Fruit fly (Drosophila melanogaster): ENCODE measurements around the gene Pbp95.

Gene Pbp95

DNA sequence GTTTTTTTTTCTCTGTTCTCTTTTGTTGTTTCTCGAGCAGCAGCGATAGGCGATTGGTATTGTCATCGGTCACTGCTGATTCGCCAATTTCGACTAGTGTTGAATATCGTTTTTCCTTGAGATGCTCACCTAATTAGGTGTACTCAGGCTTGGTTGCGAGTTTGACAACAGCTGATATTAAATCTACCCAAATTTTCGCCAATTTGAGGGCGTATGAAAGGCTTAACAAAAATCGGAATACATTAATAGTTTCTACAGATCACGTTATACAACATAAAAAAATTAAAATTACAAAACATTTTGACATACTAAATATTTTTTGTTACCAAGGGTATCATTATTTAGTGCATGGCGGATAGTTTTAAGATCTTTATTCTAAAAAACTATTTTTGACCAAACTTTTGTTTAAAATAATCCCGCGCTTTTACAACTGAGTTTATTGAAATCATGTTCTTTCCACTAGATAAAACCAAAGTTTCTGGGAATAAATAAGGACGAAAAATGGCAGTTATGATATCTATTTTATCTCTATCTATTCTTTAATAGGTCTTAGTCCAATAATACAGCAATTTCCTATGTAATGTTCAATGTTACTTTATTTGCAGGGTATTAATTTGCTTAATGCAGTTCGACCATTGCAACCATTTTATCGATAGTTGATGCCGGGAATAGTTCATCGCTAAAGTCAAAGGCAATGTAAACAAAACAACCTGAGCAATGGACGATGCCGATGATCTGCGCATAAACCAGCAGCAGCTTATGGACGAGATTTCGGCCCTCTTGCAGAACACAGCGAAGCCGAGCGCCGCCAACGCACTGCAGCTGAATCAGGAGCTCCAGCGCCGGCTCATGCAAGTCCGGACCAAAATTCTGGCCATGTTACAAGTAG is at the start of gene Pbp95, which contains the start of gene CG10435:
Pbp95 (plus strand) TSS at position 671 of the 889 bp plus-strand sequence.
CG10435 (minus strand) TSS at position 81 of the 889 bp plus-strand sequence.
- TF ChIP-seq Sry-δ (GFP tag; optimal IDR thresholded peaks at IDR 0.05) (peak; percentile 84), sens (GFP tag) (peak; percentile 87), D (optimal IDR thresholded peaks at IDR 0.05) (peak; percentile 80), D (GFP tag; optimal IDR thresholded peaks at IDR 0.05) (peak; percentile 28), CG4617 (GFP tag; optimal IDR thresholded peaks at IDR 0.05; ENCODE audit: borderline replicate concordance) (no peak), CG30431 (GFP tag; optimal IDR thresholded peaks at IDR 0.05) (peak; percentile 7), CkIIα-i1 (GFP tag; IDR thresholded peaks at IDR 0.05) (no peak), ato (GFP tag; IDR thresholded peaks at IDR 0.05; ENCODE audit: partially characterized antibody) (peak; percentile 53; the same call in 1 of the 2 replicates), gsb (GFP tag; IDR thresholded peaks at IDR 0.05) (0 out of 2 replicates have a peak, but pooled peaks have one; percentile 20), mld (GFP tag; IDR thresholded peaks at IDR 0.05; ENCODE audit: partially characterized antibody) (0 out of 3 replicates have a peak, but pooled peaks have one; percentile 51), CG5245 (GFP tag; optimal IDR thresholded peaks at IDR 0.05) (no peak), ems (GFP tag; optimal IDR thresholded peaks at IDR 0.05) (no peak), pan (optimal IDR thresholded peaks at IDR 0.05) (no peak), pan (GFP tag; optimal IDR thresholded peaks at IDR 0.05 in 1 of 2, IDR thresholded peaks at IDR 0.05 in 1 of 2) (peak in 1 of 2 experiments; percentile 44), CG2116 (GFP tag; optimal IDR thresholded peaks at IDR 0.05) (peak; percentile 56), maf-S (GFP tag; optimal IDR thresholded peaks at IDR 0.05) (peak; percentile 10), HLH3B (GFP tag; IDR thresholded peaks at IDR 0.05) (peak; percentile 55; the same call in 1 of the 2 replicates), CG1233 (GFP tag; optimal IDR thresholded peaks at IDR 0.05) (no peak), bcd (GFP tag; optimal IDR thresholded peaks at IDR 0.05) (peak; percentile 48), gsb-n (tag; optimal IDR thresholded peaks at IDR 0.05) (no peak), mirr (GFP tag; optimal IDR thresholded peaks at IDR 0.05) (peak; percentile 21), Hmr (GFP tag; optimal IDR thresholded peaks at IDR 0.05) (peak; percentile 27), Optix (GFP tag; IDR thresholded peaks at IDR 0.05) (peak; percentile 5; the same call in 1 of the 3 replicates), jing (GFP tag; optimal IDR thresholded peaks at IDR 0.05) (no peak), HmgD (GFP tag; optimal IDR thresholded peaks at IDR 0.05) (no peak), cato (GFP tag; optimal IDR thresholded peaks at IDR 0.05; ENCODE audit: borderline replicate concordance) (peak; percentile 23), luna (GFP tag; optimal IDR thresholded peaks at IDR 0.05) (no peak), CG31441 (GFP tag; IDR thresholded peaks at IDR 0.05) (no peak), fru (optimal IDR thresholded peaks at IDR 0.05) (no peak), h (optimal IDR thresholded peaks at IDR 0.05) (no peak), ac (GFP tag; optimal IDR thresholded peaks at IDR 0.05) (no peak), CG32532 (GFP tag; IDR thresholded peaks at IDR 0.05) (peak; percentile 58), ab (GFP tag; optimal IDR thresholded peaks at IDR 0.05) (no peak), CG7357 (GFP tag; IDR thresholded peaks at IDR 0.05) (no peak), CG3838 (GFP tag; optimal IDR thresholded peaks at IDR 0.05) (no peak), Dll (GFP tag; IDR thresholded peaks at IDR 0.05; ENCODE audit: partially characterized antibody) (peak; percentile 80), HLH54F (GFP tag; optimal IDR thresholded peaks at IDR 0.05) (peak; percentile 66), pnt (GFP tag; optimal IDR thresholded peaks at IDR 0.05) (peak; percentile 1), CHES-1-like (GFP tag; optimal IDR thresholded peaks at IDR 0.05) (peak; percentile 60), NC2β (GFP tag; optimal IDR thresholded peaks at IDR 0.05) (peak; percentile 45), sens-2 (GFP tag; IDR thresholded peaks at IDR 0.05) (no peak), lab (GFP tag; optimal IDR thresholded peaks at IDR 0.05) (no peak), pfk (GFP tag; optimal IDR thresholded peaks at IDR 0.05) (no peak), sisA (GFP tag; IDR thresholded peaks at IDR 0.05) (peak; percentile 55), exex (tag; optimal IDR thresholded peaks at IDR 0.05) (no peak), Max (GFP tag; optimal IDR thresholded peaks at IDR 0.05) (peak; percentile 59), chinmo (GFP tag; IDR thresholded peaks at IDR 0.05; ENCODE audit: partially characterized antibody) (0 out of 4 replicates have a peak, but pooled peaks have one; percentile 48), CG11723 (GFP tag; optimal IDR thresholded peaks at IDR 0.05) (no peak), CG34376 (GFP tag; optimal IDR thresholded peaks at IDR 0.05) (no peak), tup (GFP tag; optimal IDR thresholded peaks at IDR 0.05) (no peak)

Measured in whole organism, embryonic.